Worm (Caenorhabditis elegans) whole organism, late embryonic: ENCODE results near the gene timm-17B.1.
A peak's percentile ranks its signal among the peaks of the same experiment; 100 is the strongest.

Experiments
- C38D4.7 ChIP-seq: fragments of 200-800 bp; sonication (Bioruptor generic); optimal IDR thresholded peaks from 2 replicates; lab custom pipeline; 2018; ENCODE audit warnings: mild to moderate bottlenecking, missing genetic modification characterization, moderate library complexity, missing compliant biosample characterization
- K02D7.2 ChIP-seq: sonication (generic microtip); optimal IDR thresholded peaks from 2 replicates; lab custom pipeline; 2017; ENCODE audit warnings: mild to moderate bottlenecking, missing genetic modification characterization, missing compliant biosample characterization
- K09A11.1 ChIP-seq: sonication (generic microtip); optimal IDR thresholded peaks from 2 replicates; lab custom pipeline; 2017; ENCODE audit warnings: antibody characterized with exemption, mild to moderate bottlenecking, missing genetic modification characterization, missing compliant biosample characterization; ENCODE audit not compliant: insufficient read depth
- Y22D7AL.16 ChIP-seq: sonication (generic microtip); optimal IDR thresholded peaks from 2 replicates; lab custom pipeline; 2016; ENCODE audit warnings: missing genetic modification characterization, missing compliant biosample characterization
- ahr-1 ChIP-seq: sonication (generic microtip); optimal IDR thresholded peaks from 2 replicates; lab custom pipeline; 2016; ENCODE audit warnings: missing genetic modification characterization, missing compliant biosample characterization
- ama-1 ChIP-seq: fragments of 150-350 bp; optimal IDR thresholded peaks from 2 replicates; lab custom pipeline; 2014
- ceh-18 ChIP-seq: sonication (generic microtip); optimal IDR thresholded peaks from 2 replicates; lab custom pipeline; 2016; ENCODE audit warnings: missing genetic modification characterization, missing compliant biosample characterization
- ceh-19 ChIP-seq: fragments of 200-800 bp; sonication (Bioruptor generic); optimal IDR thresholded peaks from 2 replicates; lab custom pipeline; 2018; ENCODE audit warnings: mild to moderate bottlenecking, missing genetic modification characterization, missing compliant biosample characterization
- ceh-22 ChIP-seq: sonication (generic microtip); optimal IDR thresholded peaks from 2 replicates; lab custom pipeline; 2017; ENCODE audit warnings: missing biosample characterization, missing genetic modification characterization
- ceh-24 ChIP-seq: sonication (generic microtip); optimal IDR thresholded peaks from 2 replicates; lab custom pipeline; 2016; ENCODE audit warnings: mild to moderate bottlenecking, missing genetic modification characterization, missing compliant biosample characterization
- ceh-31 ChIP-seq: sonication (generic microtip); optimal IDR thresholded peaks from 2 replicates; lab custom pipeline; 2016; ENCODE audit warnings: missing genetic modification characterization, missing compliant biosample characterization
- ceh-34 ChIP-seq: sonication (generic microtip); optimal IDR thresholded peaks from 2 replicates; lab custom pipeline; 2016; ENCODE audit warnings: mild to moderate bottlenecking, missing genetic modification characterization, missing compliant biosample characterization
- ceh-48 ChIP-seq: sonication (generic microtip); optimal IDR thresholded peaks from 2 replicates; lab custom pipeline; 2016; ENCODE audit warnings: missing genetic modification characterization, inconsistent platforms, missing compliant biosample characterization
- ceh-6 ChIP-seq: fragments of 200-800 bp; sonication (Bioruptor generic); optimal IDR thresholded peaks from 2 replicates; lab custom pipeline; 2018; ENCODE audit warnings: mild to moderate bottlenecking, missing genetic modification characterization, missing compliant biosample characterization
- ceh-9 ChIP-seq: sonication (generic microtip); optimal IDR thresholded peaks from 2 replicates; lab custom pipeline; 2016; ENCODE audit warnings: mild to moderate bottlenecking, missing genetic modification characterization, inconsistent platforms, missing compliant biosample characterization
- dve-1 ChIP-seq: sonication (generic microtip); optimal IDR thresholded peaks from 2 replicates; lab custom pipeline; 2017; ENCODE audit warnings: antibody characterized with exemption, mild to moderate bottlenecking, missing genetic modification characterization, missing compliant biosample characterization
- elt-2 ChIP-seq: sonication (generic microtip); optimal IDR thresholded peaks from 2 replicates; lab custom pipeline; 2016; ENCODE audit warnings: missing genetic modification reagents, missing genetic modification characterization, missing compliant biosample characterization
- ets-4 ChIP-seq: sonication (generic microtip); optimal IDR thresholded peaks from 2 replicates; lab custom pipeline; 2016; ENCODE audit warnings: missing genetic modification characterization, missing compliant biosample characterization
- fax-1 ChIP-seq: sonication (generic microtip); optimal IDR thresholded peaks from 2 replicates; lab custom pipeline; 2016; ENCODE audit warnings: missing genotype, missing genetic modification characterization, missing compliant biosample characterization
- fkh-10 ChIP-seq: fragments of 150-350 bp; optimal IDR thresholded peaks from 2 replicates; lab custom pipeline; 2014; ENCODE audit warnings: missing biosample characterization, missing genetic modification reagents, missing genetic modification characterization
- fkh-6 ChIP-seq: sonication (generic microtip); optimal IDR thresholded peaks from 2 replicates; lab custom pipeline; 2016; ENCODE audit warnings: missing genetic modification characterization, missing compliant biosample characterization
- gmeb-2 ChIP-seq: sonication (generic microtip); optimal IDR thresholded peaks from 2 replicates; lab custom pipeline; 2016; ENCODE audit warnings: missing genetic modification characterization, inconsistent platforms, missing compliant biosample characterization
- hlh-15 ChIP-seq: sonication (generic microtip); optimal IDR thresholded peaks from 2 replicates; lab custom pipeline; 2016; ENCODE audit warnings: missing genetic modification characterization, missing compliant biosample characterization
- hlh-6 ChIP-seq: sonication (generic microtip); optimal IDR thresholded peaks from 2 replicates; lab custom pipeline; 2016; ENCODE audit warnings: missing genotype, missing genetic modification characterization, missing compliant biosample characterization
- hlh-8 ChIP-seq: sonication (generic microtip); optimal IDR thresholded peaks from 2 replicates; lab custom pipeline; 2016; ENCODE audit warnings: missing genotype, missing genetic modification characterization, missing compliant biosample characterization
- lin-11 ChIP-seq: fragments of 200-800 bp; sonication (Bioruptor generic); optimal IDR thresholded peaks from 2 replicates; lab custom pipeline; 2018; ENCODE audit warnings: mild to moderate bottlenecking, missing genetic modification characterization, missing compliant biosample characterization
- madf-2 ChIP-seq: sonication (generic microtip); optimal IDR thresholded peaks from 2 replicates; lab custom pipeline; 2017; ENCODE audit warnings: missing genetic modification characterization, missing compliant biosample characterization
- nfya-1 ChIP-seq: sonication (generic microtip); optimal IDR thresholded peaks from 2 replicates; lab custom pipeline; 2017; ENCODE audit warnings: missing genetic modification characterization, mild to moderate bottlenecking, missing compliant biosample characterization, antibody characterized with exemption, moderate library complexity
- nhr-11 ChIP-seq: fragments of 150-350 bp; optimal IDR thresholded peaks from 2 replicates; lab custom pipeline; 2014; ENCODE audit warnings: missing biosample characterization, missing genetic modification characterization
- npax-4 ChIP-seq: sonication (generic microtip); optimal IDR thresholded peaks from 2 replicates; lab custom pipeline; 2016; ENCODE audit warnings: missing genetic modification characterization, missing compliant biosample characterization
- pat-9 ChIP-seq: fragments of 200-800 bp; sonication (Bioruptor generic); optimal IDR thresholded peaks from 2 replicates; lab custom pipeline; 2018; ENCODE audit warnings: mild to moderate bottlenecking, missing genetic modification characterization, moderate library complexity, missing compliant biosample characterization
- pax-1 ChIP-seq: fragments of 150-350 bp; optimal IDR thresholded peaks from 2 replicates; lab custom pipeline; 2014; ENCODE audit warnings: missing biosample characterization, missing genetic modification characterization
- pha-2 ChIP-seq: sonication (generic microtip); optimal IDR thresholded peaks from 2 replicates; lab custom pipeline; 2017; ENCODE audit warnings: mild to moderate bottlenecking, missing genetic modification characterization, missing compliant biosample characterization
- pros-1 ChIP-seq: fragments of 150-350 bp; optimal IDR thresholded peaks from 2 replicates; lab custom pipeline; 2014; ENCODE audit warnings: missing biosample characterization, missing genetic modification reagents, missing genetic modification characterization
- ref-2 ChIP-seq: sonication (generic microtip); optimal IDR thresholded peaks from 2 replicates; lab custom pipeline; 2016; ENCODE audit warnings: missing genetic modification characterization, missing compliant biosample characterization
- rnt-1 ChIP-seq: sonication (generic microtip); optimal IDR thresholded peaks from 2 replicates; lab custom pipeline; 2016; ENCODE audit warnings: missing genetic modification characterization, missing compliant biosample characterization
- sdc-2 ChIP-seq: sonication (generic microtip); optimal IDR thresholded peaks from 2 replicates; lab custom pipeline; 2016; ENCODE audit warnings: missing genotype, missing genetic modification characterization, missing compliant biosample characterization
- sox-2 ChIP-seq: fragments of 200-800 bp; sonication (Bioruptor generic); IDR thresholded peaks from 2 replicates; pipeline ENCODE4 v1.3.6; 2022; ENCODE audit warnings: missing genetic modification reagents, missing genetic modification characterization, missing compliant biosample characterization
- syd-9 ChIP-seq: sonication (generic microtip); optimal IDR thresholded peaks from 2 replicates; lab custom pipeline; 2016; ENCODE audit warnings: mild to moderate bottlenecking, missing genetic modification characterization, moderate library complexity, missing compliant biosample characterization
- tbx-2 ChIP-seq: sonication (generic microtip); optimal IDR thresholded peaks from 2 replicates; lab custom pipeline; 2016; ENCODE audit warnings: missing genetic modification characterization, missing compliant biosample characterization
- tbx-7 ChIP-seq: sonication (generic microtip); optimal IDR thresholded peaks from 2 replicates; lab custom pipeline; 2016; ENCODE audit warnings: missing genotype, missing genetic modification characterization, missing compliant biosample characterization
- unc-3 ChIP-seq, 2 experiments: fragments of 200-800 bp in 1 of 2; sonication (Bioruptor generic) in 1 of 2; sonication (generic microtip) in 1 of 2; conservative IDR thresholded peaks in 1 of 2; optimal IDR thresholded peaks in 1 of 2; 2 replicates each; pipeline versions ENCODE4 v1.3.6 to Lab custom; 2016 to 2022; ENCODE audit warnings: missing compliant biosample characterization in 2 of 2, missing genetic modification characterization in 2 of 2, missing genetic modification reagents in 1 of 2
- unc-55 ChIP-seq: sonication (generic microtip); optimal IDR thresholded peaks from 2 replicates; lab custom pipeline; 2017; ENCODE audit warnings: missing biosample characterization, missing genetic modification reagents, missing genetic modification characterization
- unc-86 ChIP-seq: sonication (generic microtip); optimal IDR thresholded peaks from 2 replicates; lab custom pipeline; 2016; ENCODE audit warnings: missing genetic modification characterization, missing compliant biosample characterization
- zip-5 ChIP-seq: sonication (generic microtip); optimal IDR thresholded peaks from 2 replicates; lab custom pipeline; 2016; ENCODE audit warnings: missing genetic modification characterization, missing compliant biosample characterization
- ztf-16 ChIP-seq: sonication (generic microtip); optimal IDR thresholded peaks from 2 replicates; lab custom pipeline; 2017; ENCODE audit warnings: missing genetic modification characterization, missing compliant biosample characterization

Gene timm-17B.1

DNA sequence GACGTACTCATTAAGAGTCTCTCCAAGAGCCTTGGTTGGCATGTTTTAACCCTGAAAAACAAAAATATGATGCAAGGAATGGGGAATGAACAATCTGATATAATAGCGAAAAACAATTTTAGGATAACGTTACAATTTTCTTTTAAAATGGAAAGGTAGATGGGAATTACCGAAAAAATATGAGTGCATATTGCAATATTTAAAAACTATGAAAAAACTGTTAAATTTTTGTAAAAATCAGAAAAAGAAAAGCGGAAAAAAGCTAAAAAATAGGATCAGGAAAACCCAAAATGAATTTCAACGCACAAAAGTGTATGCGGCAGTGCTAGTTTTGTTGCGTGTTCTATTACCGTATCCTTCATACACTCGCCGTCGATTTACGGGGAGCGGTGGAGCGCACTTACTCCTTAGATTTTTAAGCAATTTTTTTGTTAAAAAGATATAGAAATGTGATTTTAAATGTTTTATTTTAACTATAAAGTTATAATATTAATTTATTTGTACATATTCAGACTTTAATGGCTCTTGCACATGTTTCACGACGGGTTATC is 4.5 kb upstream of the timm-17B.1 start, which contains the start of the genes rpl-20 and Y17G9B.5 (continued):
- TF ChIP-seq sox-2 (peak; percentile 89), K09A11.1 (tag; lab: Kevin White, UChicago) (peak; percentile 86), gmeb-2 (peak; percentile 80), fkh-10 (peak; percentile 92), dve-1 (tag; lab: Kevin White, UChicago) (peak; percentile 94), ets-4 (tag; lab: Kevin White, UChicago) (peak; percentile 93), ama-1 (lab: Kevin White, UChicago) (no peak), lin-11 (tag; lab: Kevin White, UChicago) (peak; percentile 60), nhr-11 (tag; lab: Kevin White, UChicago) (peak; percentile 55), elt-2 (peak; percentile 94), hlh-15 (tag; lab: Kevin White, UChicago) (peak; percentile 51), tbx-2 (tag; lab: Kevin White, UChicago) (peak; percentile 97), ceh-34 (tag; lab: Kevin White, UChicago) (peak; percentile 98), ceh-6 (GFP tag; lab: Kevin White, UChicago) (peak; percentile 60), ztf-16 (tag; lab: Kevin White, UChicago) (peak; percentile 96), ahr-1 (tag; lab: Kevin White, UChicago) (peak; percentile 68), sdc-2 (tag; lab: Kevin White, UChicago) (peak; percentile 68), ceh-24 (tag; lab: Kevin White, UChicago) (peak; percentile 47), ceh-31 (tag; lab: Kevin White, UChicago) (peak; percentile 93), pax-1 (tag; lab: Kevin White, UChicago) (peak; percentile 85), zip-5 (peak; percentile 48)

DNA sequence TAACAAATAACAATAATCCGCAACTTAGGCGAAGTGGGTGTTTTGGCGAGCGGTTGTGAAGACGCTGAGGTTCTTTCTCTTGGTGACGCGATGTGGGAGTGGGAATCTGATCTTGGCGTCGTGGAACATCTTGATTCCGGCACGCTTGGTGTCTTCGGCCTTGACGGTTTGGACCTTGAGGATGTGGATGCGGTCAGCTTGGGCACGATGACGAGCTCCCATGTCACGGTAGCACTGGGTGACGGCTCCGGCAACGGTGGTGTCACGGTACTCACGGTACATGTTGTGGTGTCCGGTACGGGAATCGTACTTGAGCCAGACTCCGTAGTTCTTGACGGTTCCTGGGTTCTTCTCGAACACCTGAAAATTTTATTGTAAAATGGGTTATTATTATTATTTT is 3.9 kb upstream of the timm-17B.1 start:
- TF ChIP-seq C38D4.7 (no peak), ceh-22 (tag; lab: Kevin White, UChicago) (no peak), unc-86 (tag; lab: Kevin White, UChicago) (no peak), pros-1 (tag; lab: Kevin White, UChicago) (no peak), fkh-10 (no peak), syd-9 (tag; lab: Kevin White, UChicago) (no peak), hlh-6 (tag; lab: Kevin White, UChicago) (no peak), madf-2 (tag; lab: Kevin White, UChicago) (no peak), hlh-8 (tag; lab: Kevin White, UChicago) (no peak), pha-2 (tag; lab: Kevin White, UChicago) (no peak), unc-55 (no peak), ceh-48 (tag; lab: Kevin White, UChicago) (no peak), ahr-1 (tag; lab: Kevin White, UChicago) (no peak), unc-3 (GFP tag; conservative IDR thresholded peaks at IDR 0.05; lab: Robert Waterston, UW) (no peak), unc-3 (tag; optimal IDR thresholded peaks at IDR 0.05; lab: Kevin White, UChicago) (no peak)
- TF ChIP-seq, all 69 proteins: peak for 0

DNA sequence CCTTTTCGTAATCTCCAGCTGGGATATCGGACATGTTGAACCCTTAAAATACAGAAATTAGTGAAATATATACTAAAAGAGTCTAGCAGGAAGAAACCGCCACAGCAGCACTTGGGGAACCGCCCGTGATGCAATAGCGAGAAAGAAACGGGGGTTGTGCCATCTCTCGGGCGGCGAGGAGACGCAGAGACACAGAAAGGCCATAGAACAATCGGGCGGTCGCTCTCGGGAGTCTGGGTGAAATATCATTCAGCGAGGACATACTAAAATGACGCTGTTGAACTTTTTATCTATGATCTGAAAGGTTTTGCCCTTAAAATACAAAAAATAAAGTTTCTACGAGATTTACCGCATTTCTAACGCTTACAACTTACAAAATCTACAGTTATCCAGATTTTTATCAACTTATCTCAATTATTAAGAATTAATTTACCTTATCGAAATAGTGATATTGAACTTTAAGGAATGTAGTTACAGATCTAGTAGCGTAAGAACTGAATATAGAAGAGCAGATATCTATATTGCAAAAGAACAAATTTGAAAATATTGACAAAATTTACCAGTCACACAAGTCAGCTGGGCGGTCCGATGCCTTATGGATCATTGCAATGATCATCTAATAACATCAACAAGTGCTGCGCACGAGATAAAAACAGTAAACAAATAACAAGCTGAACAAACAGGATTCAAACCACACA is 3.3 kb upstream of the timm-17B.1 start, which contains the start of gene cyc-2.1:
cyc-2.1 (minus strand) TSS at position 605 of the 698 bp plus-strand sequence.
- TF ChIP-seq ref-2 (tag; lab: Kevin White, UChicago) (peak; percentile 7), C38D4.7 (no peak), unc-3 (GFP tag; conservative IDR thresholded peaks at IDR 0.05; lab: Robert Waterston, UW) (no peak), unc-3 (tag; optimal IDR thresholded peaks at IDR 0.05; lab: Kevin White, UChicago) (no peak), elt-2 (peak; percentile 62), ceh-19 (no peak), tbx-2 (tag; lab: Kevin White, UChicago) (peak; percentile 9), tbx-7 (no peak), ceh-48 (tag; lab: Kevin White, UChicago) (no peak), unc-55 (peak; percentile 22), pat-9 (tag; lab: Kevin White, UChicago) (no peak), ceh-22 (tag; lab: Kevin White, UChicago) (no peak), nfya-1 (peak; percentile 62), fax-1 (tag; lab: Kevin White, UChicago) (no peak), ceh-9 (no peak), npax-4 (tag; lab: Kevin White, UChicago) (no peak), rnt-1 (tag; lab: Kevin White, UChicago) (peak; percentile 45), ahr-1 (tag; lab: Kevin White, UChicago) (no peak), ceh-31 (tag; lab: Kevin White, UChicago) (peak; percentile 43), zip-5 (no peak), ceh-34 (tag; lab: Kevin White, UChicago) (peak; percentile 37), pha-2 (tag; lab: Kevin White, UChicago) (peak; percentile 28), fkh-6 (no peak), ceh-18 (peak; percentile 15), Y22D7AL.16 (tag; lab: Kevin White, UChicago) (no peak), K02D7.2 (tag; lab: Kevin White, UChicago) (no peak)
